Fruit fly (Drosophila melanogaster) whole organism, embryonic: ENCODE data around the gene Irbp18.

Experiments used
- Atf-2 ChIP-seq: fragments of 200-800 bp; sonication (Bioruptor generic); optimal IDR thresholded peaks from 2 replicates; lab custom pipeline; 2016; ENCODE audit warnings: missing biosample characterization, missing genetic modification characterization
- Awh ChIP-seq: fragments of 200-800 bp; sonication (Bioruptor generic); IDR thresholded peaks from 2 replicates; pipeline ENCODE4, ENCODE4 v1.3.6; 2022; ENCODE audit warnings: missing biosample characterization, missing genetic modification characterization
- Bgb ChIP-seq: fragments of 200-800 bp; sonication (Bioruptor generic); IDR thresholded peaks from 2 replicates; pipeline ENCODE4 v1.3.6; 2022; ENCODE audit warnings: missing biosample characterization, missing genetic modification characterization; ENCODE audit not compliant: partially characterized antibody
- Blimp-1 ChIP-seq: fragments of 200-800 bp; sonication (Bioruptor generic); optimal IDR thresholded peaks from 3 replicates; lab custom pipeline; 2018; ENCODE audit warnings: missing biosample characterization, missing genetic modification characterization, mild to moderate bottlenecking, moderate library complexity, missing genetic modification reagents
- CG10959 ChIP-seq: fragments of 200-800 bp; sonication (Bioruptor generic); IDR thresholded peaks from 2 replicates; pipeline ENCODE4 v1.3.6; 2022; ENCODE audit warnings: missing biosample characterization, missing genetic modification characterization
- CG11247 ChIP-seq: fragments of 200-800 bp; sonication (Bioruptor generic); IDR thresholded peaks from 2 replicates; pipeline ENCODE4 v1.3.6; 2022; ENCODE audit warnings: missing biosample characterization, missing genetic modification characterization
- CG12236 ChIP-seq: fragments of 200-800 bp; sonication (Bioruptor generic); optimal IDR thresholded peaks from 2 replicates; lab custom pipeline; 2016; ENCODE audit warnings: missing biosample characterization, missing genetic modification characterization
- CG13894 ChIP-seq: fragments of 200-800 bp; sonication (Bioruptor generic); optimal IDR thresholded peaks from 3 replicates; lab custom pipeline; 2018; ENCODE audit warnings: missing biosample characterization, mild to moderate bottlenecking, missing genetic modification characterization, moderate library complexity
- CG15696 ChIP-seq: fragments of 200-800 bp; sonication (Bioruptor generic); optimal IDR thresholded peaks from 2 replicates; lab custom pipeline; 2019; ENCODE audit warnings: missing biosample characterization, mild to moderate bottlenecking, missing genetic modification characterization, moderate library complexity
- CG17912 ChIP-seq: fragments of 200-800 bp; sonication (Bioruptor generic); optimal IDR thresholded peaks from 2 replicates; lab custom pipeline; 2018; ENCODE audit warnings: missing biosample characterization, mild to moderate bottlenecking, missing genetic modification characterization
- CG1832 ChIP-seq: fragments of 200-800 bp; sonication (Bioruptor generic); optimal IDR thresholded peaks from 2 replicates; lab custom pipeline; 2017; ENCODE audit warnings: missing biosample characterization, mild to moderate bottlenecking, missing genetic modification characterization, inconsistent platforms
- CG18476 ChIP-seq: fragments of 200-800 bp; sonication (Bioruptor generic); optimal IDR thresholded peaks from 2 replicates; lab custom pipeline; 2016; ENCODE audit warnings: missing biosample characterization, mild to moderate bottlenecking, missing genetic modification characterization
- CG30020 ChIP-seq: fragments of 200-800 bp; optimal IDR thresholded peaks from 2 replicates; lab custom pipeline; 2019; ENCODE audit warnings: missing biosample characterization, mild to moderate bottlenecking, missing genetic modification characterization, moderate library complexity
- CG32532 ChIP-seq: fragments of 200-800 bp; sonication (Bioruptor generic); IDR thresholded peaks from 2 replicates; pipeline ENCODE4 v1.3.6; 2022; ENCODE audit warnings: missing biosample characterization, missing genetic modification characterization
- CG3838 ChIP-seq: fragments of 200-800 bp; sonication (Bioruptor generic); optimal IDR thresholded peaks from 3 replicates; lab custom pipeline; 2016; ENCODE audit warnings: missing biosample characterization, missing genetic modification characterization
- CG6683 ChIP-seq: fragments of 200-800 bp; sonication (Bioruptor generic); optimal IDR thresholded peaks from 2 replicates; lab custom pipeline; 2017; ENCODE audit warnings: missing biosample characterization, mild to moderate bottlenecking, missing genetic modification characterization, missing genetic modification reagents
- CG7786 ChIP-seq: fragments of 200-800 bp; sonication (Bioruptor generic); optimal IDR thresholded peaks from 2 replicates; lab custom pipeline; 2016; ENCODE audit warnings: missing biosample characterization, missing genetic modification characterization
- CG7839 ChIP-seq: fragments of 200-800 bp; sonication (Bioruptor generic); optimal IDR thresholded peaks from 3 replicates; lab custom pipeline; 2018; ENCODE audit warnings: missing biosample characterization, mild to moderate bottlenecking, missing genetic modification characterization, moderate library complexity
- CG8765 ChIP-seq: fragments of 200-800 bp; sonication (Bioruptor generic); IDR thresholded peaks from 2 replicates; pipeline ENCODE4 v1.3.6; 2022; ENCODE audit warnings: missing biosample characterization, missing genetic modification characterization
- CG9437 ChIP-seq: fragments of 200-800 bp; sonication (Bioruptor generic); optimal IDR thresholded peaks from 2 replicates; lab custom pipeline; 2018; ENCODE audit warnings: missing biosample characterization, mild to moderate bottlenecking, missing genetic modification characterization
- CoRest ChIP-seq: fragments of 200-800 bp; sonication (Bioruptor generic); optimal IDR thresholded peaks from 3 replicates; lab custom pipeline; 2018; ENCODE audit warnings: missing biosample characterization, mild to moderate bottlenecking, missing genetic modification characterization, moderate library complexity
- Eip74EF ChIP-seq, 2 experiments: fragments of 200-800 bp in 1 of 2; fragments of >200 bp in 1 of 2; sonication (Bioruptor generic) in 1 of 2; optimal IDR thresholded peaks; 2 replicates each; lab custom pipeline; 2017 to 2019; ENCODE audit warnings: missing biosample characterization in 2 of 2, missing genetic modification characterization in 2 of 2, mild to moderate bottlenecking in 1 of 2, moderate library complexity in 1 of 2
- HmgZ ChIP-seq: fragments of 200-800 bp; sonication (Bioruptor generic); optimal IDR thresholded peaks from 2 replicates; lab custom pipeline; 2018; ENCODE audit warnings: missing biosample characterization, mild to moderate bottlenecking, missing genetic modification characterization
- Hr78 ChIP-seq, 2 experiments: fragments of 200-800 bp in 1 of 2; fragments of >200 bp in 1 of 2; sonication (Bioruptor generic) in 1 of 2; optimal IDR thresholded peaks; 2 replicates each; lab custom pipeline; 2017 to 2019; ENCODE audit warnings: missing biosample characterization in 2 of 2, missing genetic modification characterization in 2 of 2, mild to moderate bottlenecking in 1 of 2, moderate library complexity in 1 of 2
- Lhr ChIP-seq: fragments of 200-800 bp; sonication (Bioruptor generic); optimal IDR thresholded peaks from 3 replicates; lab custom pipeline; 2017; ENCODE audit warnings: mild to moderate bottlenecking, missing biosample characterization, missing genetic modification reagents, missing genetic modification characterization
- Sox102F ChIP-seq: fragments of 200-800 bp; sonication (Bioruptor generic); optimal IDR thresholded peaks from 2 replicates; lab custom pipeline; 2018; ENCODE audit warnings: missing biosample characterization, mild to moderate bottlenecking, missing genetic modification characterization, moderate library complexity
- Vsx1 ChIP-seq: fragments of 200-800 bp; sonication (Bioruptor generic); optimal IDR thresholded peaks from 2 replicates; lab custom pipeline; 2017; ENCODE audit warnings: missing biosample characterization, mild to moderate bottlenecking, missing genetic modification characterization, missing genetic modification reagents
- Xrp1 ChIP-seq: fragments of 200-800 bp; sonication (Bioruptor generic); IDR thresholded peaks from 2 replicates; pipeline ENCODE4 v1.3.6; 2022; ENCODE audit warnings: missing biosample characterization, missing genetic modification characterization
- abd-A ChIP-seq: fragments of 200-800 bp; sonication (Bioruptor generic); optimal IDR thresholded peaks from 3 replicates; lab custom pipeline; 2019; ENCODE audit warnings: missing biosample characterization, mild to moderate bottlenecking, missing genetic modification characterization, moderate library complexity
- al ChIP-seq: fragments of 200-800 bp; sonication (Bioruptor generic); IDR thresholded peaks from 2 replicates; pipeline ENCODE4 v1.3.6; 2022; ENCODE audit warnings: missing biosample characterization, missing genetic modification characterization
- bowl ChIP-seq: fragments of 200-800 bp; sonication (Bioruptor generic); IDR thresholded peaks from 2 replicates; pipeline ENCODE4 v1.3.6; 2022; ENCODE audit warnings: missing biosample characterization, missing genetic modification characterization
- dmrt11E ChIP-seq: fragments of 200-800 bp; sonication (Bioruptor generic); optimal IDR thresholded peaks from 3 replicates; lab custom pipeline; 2018; ENCODE audit warnings: missing biosample characterization, mild to moderate bottlenecking, missing genetic modification characterization, moderate library complexity
- fd96Cb ChIP-seq: fragments of 200-800 bp; sonication (Bioruptor generic); optimal IDR thresholded peaks from 2 replicates; lab custom pipeline; 2018; ENCODE audit warnings: missing biosample characterization, mild to moderate bottlenecking, missing genetic modification characterization, moderate library complexity
- grn ChIP-seq: fragments of 200-800 bp; sonication (Bioruptor generic); optimal IDR thresholded peaks from 3 replicates; lab custom pipeline; 2017; ENCODE audit warnings: missing biosample characterization, missing genetic modification characterization
- kni ChIP-seq: fragments of 200-800 bp; sonication (Bioruptor generic); optimal IDR thresholded peaks from 3 replicates; lab custom pipeline; 2017; ENCODE audit warnings: mild to moderate bottlenecking, missing biosample characterization, missing genetic modification reagents, missing genetic modification characterization
- oc ChIP-seq: fragments of 200-800 bp; sonication (Bioruptor generic); optimal IDR thresholded peaks from 2 replicates; lab custom pipeline; 2018; ENCODE audit warnings: missing biosample characterization, mild to moderate bottlenecking, missing genetic modification characterization, moderate library complexity
- pfk ChIP-seq: fragments of 200-800 bp; sonication (Bioruptor generic); optimal IDR thresholded peaks from 2 replicates; lab custom pipeline; 2018; ENCODE audit warnings: missing biosample characterization, mild to moderate bottlenecking, missing genetic modification characterization, moderate library complexity
- pnt ChIP-seq: fragments of 200-800 bp; sonication (Bioruptor generic); optimal IDR thresholded peaks from 3 replicates; lab custom pipeline; 2016; ENCODE audit warnings: missing biosample characterization, missing genetic modification characterization
- pros ChIP-seq: fragments of 200-800 bp; sonication (Bioruptor generic); optimal IDR thresholded peaks from 3 replicates; lab custom pipeline; 2019; ENCODE audit warnings: missing biosample characterization, mild to moderate bottlenecking, missing genetic modification characterization, moderate library complexity
- sd ChIP-seq: fragments of 200-800 bp; sonication (Bioruptor generic); optimal IDR thresholded peaks from 3 replicates; lab custom pipeline; 2018; ENCODE audit warnings: missing biosample characterization, mild to moderate bottlenecking, missing genetic modification characterization, moderate library complexity
- shn ChIP-seq: fragments of 200-800 bp; sonication (Bioruptor generic); optimal IDR thresholded peaks from 3 replicates; lab custom pipeline; 2016; ENCODE audit warnings: missing biosample characterization, missing genetic modification characterization
- vvl ChIP-seq: fragments of 200-800 bp; sonication (Bioruptor generic); IDR thresholded peaks from 2 replicates; pipeline ENCODE4 v1.3.6; 2022; ENCODE audit warnings: missing biosample characterization, missing genetic modification characterization
- yki ChIP-seq: fragments of >200 bp; optimal IDR thresholded peaks from 3 replicates; lab custom pipeline; 2018

Irbp18 gene

dm6 chr3L:11147675-11148074 is 49.7 kb upstream of the Irbp18 start:
- TF ChIP-seq CG8765 (GFP tag; lab: Robert Waterston, UW) (no peak), oc (tag; lab: Kevin White, UChicago) (peak; percentile 69), CG32532 (GFP tag; lab: Robert Waterston, UW) (no peak), CG12236 (GFP tag; lab: Kevin White, UChicago) (no peak), fd96Cb (tag; lab: Kevin White, UChicago) (no peak), CG7839 (tag; lab: Kevin White, UChicago) (no peak), Hr78 (GFP tag; optimal IDR thresholded peaks at IDR 0.05; lab: Kevin White, UChicago) (peak in 1 of 2 experiments; percentile 14), grn (peak; percentile 82), Blimp-1 (GFP tag; lab: Kevin White, UChicago) (peak; percentile 99), Xrp1 (no peak), vvl (GFP tag; lab: Robert Waterston, UW) (peak; percentile 75; the same call in 1 of the 2 replicates), Vsx1 (GFP tag; lab: Kevin White, UChicago) (no peak), pnt (GFP tag; lab: Kevin White, UChicago) (no peak), Awh (GFP tag; lab: Robert Waterston, UW) (peak; percentile 54; the same call in 1 of the 2 replicates), pfk (no peak), CoRest (tag; lab: Kevin White, UChicago) (no peak), HmgZ (tag; lab: Kevin White, UChicago) (no peak), CG1832 (GFP tag; lab: Kevin White, UChicago) (no peak), sd (tag; lab: Kevin White, UChicago) (peak; percentile 88), kni (GFP tag; lab: Kevin White, UChicago) (peak; percentile 85), CG18476 (GFP tag; lab: Kevin White, UChicago) (no peak), abd-A (peak; percentile 76), pros (GFP tag; lab: Kevin White, UChicago) (peak; percentile 96)
- TF ChIP-seq, all 482 proteins: peak for 10

- no peak for TF ChIP-seq CG7839 (tag; lab: Kevin White, UChicago)
- no peak for TF ChIP-seq al (GFP tag; lab: Robert Waterston, UW)
- TF ChIP-seq CG9437: no peak
- no peak for TF ChIP-seq yki
- no peak for TF ChIP-seq Bgb (GFP tag; lab: Robert Waterston, UW)
- no peak for TF ChIP-seq CG7786
- TF ChIP-seq sd (tag; lab: Kevin White, UChicago): peak; percentile 92
- no peak for TF ChIP-seq Awh (GFP tag; lab: Robert Waterston, UW)
- TF ChIP-seq CG13894 (tag; lab: Kevin White, UChicago): peak; percentile 85
- no peak for TF ChIP-seq CG15696 (tag; lab: Kevin White, UChicago)
- TF ChIP-seq bowl (GFP tag; lab: Robert Waterston, UW): 0 out of 2 replicates have a peak, but pooled peaks have one; percentile 10
- no peak for TF ChIP-seq HmgZ (tag; lab: Kevin White, UChicago)
- no peak for TF ChIP-seq Lhr
- no peak for TF ChIP-seq Eip74EF (GFP tag; optimal IDR thresholded peaks at IDR 0.05; lab: Kevin White, UChicago)
- no peak for TF ChIP-seq CG3838
- no peak for TF ChIP-seq Sox102F (GFP tag; lab: Kevin White, UChicago)
- no peak for TF ChIP-seq CG6683 (GFP tag; lab: Kevin White, UChicago)
- TF ChIP-seq shn (GFP tag; lab: Kevin White, UChicago): no peak
- no peak for TF ChIP-seq dmrt11E (tag; lab: Kevin White, UChicago)
- no peak for TF ChIP-seq CG17912
- no peak for TF ChIP-seq CG11247
- no peak for TF ChIP-seq CG10959 (GFP tag; lab: Robert Waterston, UW)
- TF ChIP-seq Atf-2: no peak
- no peak for TF ChIP-seq CG30020 (tag; lab: Kevin White, UChicago)
These were observed 47.1 kb upstream of the Irbp18 start for dm6 chr3L:11145065-11145464.
